Fruit fly (Drosophila melanogaster) whole organism, larva: Measurements from ENCODE around the gene CG5104.

Experiments
- noc ChIP-seq: fragments of 200-800 bp; sonication (Bioruptor generic); optimal IDR thresholded peaks from 3 replicates; lab custom pipeline; 2019; ENCODE audit warnings: missing biosample characterization, mild to moderate bottlenecking, missing genetic modification characterization, moderate library complexity

The CG5104 gene

DNA sequence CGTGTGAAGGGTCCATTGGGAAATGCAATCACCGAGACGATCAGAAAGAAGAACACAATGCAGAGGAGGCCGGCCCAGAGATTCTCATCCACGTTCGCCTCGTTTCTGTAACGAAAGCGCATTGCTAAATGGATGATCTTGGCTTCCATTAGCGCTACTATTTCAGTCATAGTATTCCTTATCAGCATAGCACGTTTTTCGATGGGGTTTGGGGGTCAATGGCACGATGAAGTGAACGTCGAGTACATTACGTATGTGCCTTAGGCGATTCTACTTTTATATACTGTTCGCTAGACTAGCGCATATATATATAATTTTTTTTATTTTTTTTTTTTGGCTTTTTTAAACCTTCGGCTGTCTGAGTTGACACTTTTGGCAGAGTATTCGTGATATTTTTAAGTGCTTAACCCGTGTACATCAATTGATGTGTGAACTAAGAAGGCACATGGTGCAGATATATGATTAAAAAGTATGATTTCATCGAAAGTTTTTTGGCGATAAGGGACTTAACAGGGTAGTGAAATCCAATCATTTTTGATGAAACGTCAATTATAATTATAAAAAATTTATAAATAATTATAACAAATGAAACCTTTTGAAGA, 3.7 kb downstream of the CG5104 start:
- peak; percentile 6 for TF ChIP-seq noc (tag; lab: Kevin White, UChicago)

- no peak for TF ChIP-seq noc (tag; lab: Kevin White, UChicago)
Observed at dm6 chr3L:20525743-20526142, 4.9 kb downstream of the CG5104 start.

- TF ChIP-seq noc (tag; lab: Kevin White, UChicago) = no peak
Observed at dm6 chr3L:20526143-20526195, 5.2 kb downstream of the CG5104 start, which contains the start of gene Pss. TSS of gene Pss (minus strand) at chr3L:20526174.

- peak; percentile 95 for TF ChIP-seq noc (tag; lab: Kevin White, UChicago)
Observed at dm6 chr3L:20526196-20526740, 5.5 kb downstream of the CG5104 start, which contains the start of gene Nubp2. TSS of gene Nubp2 (plus strand) at chr3L:20526576.

DNA sequence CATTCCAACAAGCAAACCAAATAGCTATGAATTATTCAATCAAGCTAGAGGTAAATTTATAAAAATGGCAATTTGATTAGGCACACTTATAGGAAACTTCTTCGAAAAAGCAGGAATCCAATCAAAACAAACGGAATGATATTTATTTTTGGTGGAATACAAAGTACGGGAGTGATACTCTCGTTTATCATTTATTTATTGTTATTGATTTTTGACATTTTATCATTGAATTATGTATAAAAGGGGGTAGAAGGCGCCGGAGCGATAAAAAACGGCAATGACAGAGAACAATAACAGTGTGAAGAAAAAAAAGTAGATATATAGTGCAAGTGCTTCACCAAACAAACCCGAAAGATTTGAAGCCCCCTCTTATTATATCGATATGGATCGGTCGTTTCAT, 9.1 kb downstream of the CG5104 start:
- no peak for TF ChIP-seq noc (tag; lab: Kevin White, UChicago)

dm6 chr3L:20530347-20531177, 9.8 kb downstream of the CG5104 start:
- TF ChIP-seq noc (tag; lab: Kevin White, UChicago) = no peak

dm6 chr3L:20531257-20531656, 10.4 kb downstream of the CG5104 start:
- TF ChIP-seq noc (tag; lab: Kevin White, UChicago) = no peak

dm6 chr3L:20533409-20533808, 12.6 kb downstream of the CG5104 start, which contains the start of gene CG13250:
TSS of gene CG13250 (plus strand) at chr3L:20533709.
- TF ChIP-seq noc (tag; lab: Kevin White, UChicago) = no peak

- no peak for TF ChIP-seq noc (tag; lab: Kevin White, UChicago)
Observed at dm6 chr3L:20536919-20537318, 16.1 kb downstream of the CG5104 start.

- TF ChIP-seq noc (tag; lab: Kevin White, UChicago) = peak; percentile 59
Observed at dm6 chr3L:20537655-20538300, 17.0 kb downstream of the CG5104 start.

DNA sequence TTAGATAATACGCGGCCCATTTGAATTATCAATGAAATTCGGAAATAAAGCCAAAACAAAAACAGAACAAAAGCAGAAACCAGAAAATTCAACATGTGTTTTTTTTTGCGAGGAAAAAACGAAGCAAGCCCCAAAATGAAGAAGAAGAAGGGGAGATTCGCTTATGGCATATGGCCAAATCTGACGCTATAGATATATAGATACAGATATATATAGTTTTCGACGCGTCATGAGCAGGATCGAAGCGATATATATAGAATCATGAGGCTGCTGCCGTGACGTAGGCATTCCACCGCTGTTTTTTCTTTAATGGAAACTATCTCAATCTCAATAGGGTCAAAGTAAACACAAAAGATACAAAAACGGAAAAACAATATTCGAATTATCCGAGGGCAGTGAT, 17.6 kb downstream of the CG5104 start:
- no peak for TF ChIP-seq noc (tag; lab: Kevin White, UChicago)

- TF ChIP-seq noc (tag; lab: Kevin White, UChicago) = peak; percentile 24
Observed at dm6 chr3L:20539116-20539990, 18.5 kb downstream of the CG5104 start.

DNA sequence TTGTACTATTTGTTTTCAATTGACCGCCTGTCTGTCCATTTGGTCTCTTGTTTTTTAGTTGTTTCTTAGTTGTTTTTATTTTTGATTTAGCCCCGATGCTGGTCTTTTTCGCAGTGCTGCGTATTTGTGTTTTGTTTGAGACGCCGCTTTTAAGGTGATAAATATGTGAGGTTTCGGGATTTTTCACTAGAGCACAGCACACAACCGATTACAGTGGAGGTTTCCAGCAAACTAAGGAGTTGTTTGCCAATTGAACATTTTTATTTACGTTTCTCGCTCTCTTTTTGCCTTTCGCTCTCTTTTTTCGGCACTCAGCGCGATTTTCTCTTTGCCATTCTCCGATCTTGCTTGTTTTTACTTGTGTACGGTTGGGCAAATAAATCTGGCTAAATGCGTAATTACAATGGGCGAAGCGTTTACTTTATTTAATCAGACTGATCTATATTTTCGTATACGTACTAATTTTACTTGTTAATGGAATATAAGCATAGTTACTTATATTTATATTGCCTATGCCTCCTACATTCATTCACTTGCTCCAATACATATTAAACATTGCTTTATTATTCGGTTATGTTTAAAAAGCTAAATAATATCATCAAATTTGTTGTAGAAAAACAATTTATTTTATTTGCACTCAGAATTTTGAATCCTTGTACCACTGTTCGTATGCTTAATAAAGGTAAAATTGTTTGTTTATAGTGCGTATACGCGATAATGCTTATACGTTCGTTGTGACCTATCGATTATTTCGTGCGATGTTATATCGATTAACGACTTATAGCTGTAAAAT, 19.6 kb downstream of the CG5104 start, which contains the start of gene Rcd2:
Gene Rcd2 (minus strand): TSS at position 236 of the 793 bp plus-strand sequence.
- TF ChIP-seq noc (tag; lab: Kevin White, UChicago) = peak; percentile 88
